Worm (Caenorhabditis elegans) whole organism, L2 larva: ENCODE measurements around the gene pdhb-1.
"Not testable (repeated sequence)": the region's sequence is repeated elsewhere in the genome, so short reads cannot be mapped to it uniquely, and the experiment has no call there.

Source experiments
- R02D3.7 ChIP-seq: fragments of 150-350 bp; optimal IDR thresholded peaks from 2 replicates; lab custom pipeline; 2014; ENCODE audit warnings: missing biosample characterization, missing genetic modification characterization
- ZK546.5 ChIP-seq: sonication (generic microtip); optimal IDR thresholded peaks from 2 replicates; lab custom pipeline; 2017; ENCODE audit warnings: missing biosample characterization, missing genetic modification characterization
- alr-1 ChIP-seq: fragments of 150-350 bp; optimal IDR thresholded peaks from 2 replicates; lab custom pipeline; 2014; ENCODE audit warnings: missing biosample characterization, missing genetic modification characterization
- blmp-1 ChIP-seq: sonication (generic microtip); optimal IDR thresholded peaks from 2 replicates; lab custom pipeline; 2017; ENCODE audit warnings: missing genetic modification characterization, mild to moderate bottlenecking, missing compliant biosample characterization, antibody characterized with exemption, moderate library complexity; ENCODE audit not compliant: insufficient read depth
- ceh-16 ChIP-seq: fragments of 150-350 bp; optimal IDR thresholded peaks from 2 replicates; lab custom pipeline; 2014; ENCODE audit warnings: missing biosample characterization, missing genetic modification characterization
- ceh-82 ChIP-seq: fragments of 150-350 bp; optimal IDR thresholded peaks from 2 replicates; lab custom pipeline; 2014; ENCODE audit warnings: missing biosample characterization, missing genetic modification characterization
- crh-2 ChIP-seq: sonication (generic microtip); optimal IDR thresholded peaks from 2 replicates; lab custom pipeline; 2017; ENCODE audit warnings: missing biosample characterization, missing genetic modification characterization
- dmd-4 ChIP-seq: sonication (generic microtip); optimal IDR thresholded peaks from 2 replicates; lab custom pipeline; 2017; ENCODE audit warnings: missing biosample characterization, missing genetic modification characterization
- egl-27 ChIP-seq: sonication (generic microtip); optimal IDR thresholded peaks from 3 replicates; lab custom pipeline; 2017; ENCODE audit warnings: missing biosample characterization, missing genetic modification reagents, missing genetic modification characterization
- elt-1 ChIP-seq: fragments of 150-350 bp; optimal IDR thresholded peaks from 2 replicates; lab custom pipeline; 2014; ENCODE audit warnings: missing biosample characterization, missing genetic modification characterization
- elt-3 ChIP-seq: sonication (generic microtip); optimal IDR thresholded peaks from 2 replicates; lab custom pipeline; 2017; ENCODE audit warnings: missing biosample characterization, missing genetic modification characterization
- fos-1 ChIP-seq: fragments of 150-350 bp; optimal IDR thresholded peaks from 2 replicates; lab custom pipeline; 2014; ENCODE audit warnings: missing biosample characterization, missing genetic modification characterization
- lin-11 ChIP-seq: fragments of 150-350 bp; sonication (generic microtip); optimal IDR thresholded peaks from 2 replicates; lab custom pipeline; 2014; ENCODE audit warnings: missing biosample characterization, missing genetic modification characterization, inconsistent platforms, mixed read lengths
- lin-13 ChIP-seq: fragments of 150-350 bp; optimal IDR thresholded peaks from 2 replicates; lab custom pipeline; 2014; ENCODE audit warnings: missing biosample characterization, missing genetic modification reagents, missing genetic modification characterization
- mab-5 ChIP-seq: fragments of 150-350 bp; optimal IDR thresholded peaks from 2 replicates; lab custom pipeline; 2014; ENCODE audit warnings: missing biosample characterization, missing genetic modification characterization
- nhr-10 ChIP-seq: sonication (generic microtip); optimal IDR thresholded peaks from 2 replicates; lab custom pipeline; 2017; ENCODE audit warnings: missing biosample characterization, missing genetic modification characterization
- nhr-11 ChIP-seq: fragments of 150-350 bp; optimal IDR thresholded peaks from 2 replicates; lab custom pipeline; 2014; ENCODE audit warnings: missing biosample characterization, missing genetic modification characterization
- nhr-12 ChIP-seq: fragments of 150-350 bp; optimal IDR thresholded peaks from 2 replicates; lab custom pipeline; 2014; ENCODE audit warnings: missing biosample characterization, missing genetic modification characterization
- nhr-21 ChIP-seq: fragments of 150-350 bp; optimal IDR thresholded peaks from 2 replicates; lab custom pipeline; 2014; ENCODE audit warnings: missing biosample characterization, missing genetic modification characterization
- nhr-23 ChIP-seq: fragments of 150-350 bp; optimal IDR thresholded peaks from 2 replicates; lab custom pipeline; 2014; ENCODE audit warnings: missing biosample characterization, missing genetic modification reagents, missing genetic modification characterization
- nhr-25 ChIP-seq: fragments of 150-350 bp; sonication (generic microtip); optimal IDR thresholded peaks from 3 replicates; lab custom pipeline; 2014; ENCODE audit warnings: missing biosample characterization, missing genetic modification characterization
- nhr-77 ChIP-seq: fragments of 150-350 bp; optimal IDR thresholded peaks from 2 replicates; lab custom pipeline; 2014; ENCODE audit warnings: missing biosample characterization, missing genetic modification characterization
- peb-1 ChIP-seq: fragments of 150-350 bp; optimal IDR thresholded peaks from 2 replicates; lab custom pipeline; 2014; ENCODE audit warnings: missing biosample characterization, missing genetic modification characterization
- skn-1 ChIP-seq: sonication (generic microtip); optimal IDR thresholded peaks from 2 replicates; lab custom pipeline; 2017; ENCODE audit warnings: missing biosample characterization, missing genetic modification characterization
- sma-9 ChIP-seq, 2 experiments: fragments of 150-350 bp in 1 of 2; sonication (generic microtip) in 1 of 2; optimal IDR thresholded peaks; 2 replicates each; lab custom pipeline; 2014 to 2016; ENCODE audit warnings: missing genetic modification characterization in 2 of 2, mild to moderate bottlenecking in 1 of 2, missing biosample characterization in 1 of 2, missing compliant biosample characterization in 1 of 2, missing genetic modification reagents in 1 of 2, moderate library complexity in 1 of 2
- snpc-4 ChIP-seq: fragments of 150-350 bp; optimal IDR thresholded peaks from 2 replicates; lab custom pipeline; 2014; ENCODE audit warnings: missing biosample characterization, missing genetic modification characterization
- unc-39 ChIP-seq: fragments of 150-350 bp; optimal IDR thresholded peaks from 2 replicates; lab custom pipeline; 2014; ENCODE audit warnings: missing biosample characterization, missing genetic modification characterization
- unc-55 ChIP-seq: fragments of 150-350 bp; sonication (generic microtip); optimal IDR thresholded peaks from 3 replicates; lab custom pipeline; 2014; ENCODE audit warnings: missing biosample characterization, missing genetic modification reagents, missing genetic modification characterization
- zag-1 ChIP-seq: fragments of 150-350 bp; optimal IDR thresholded peaks from 2 replicates; lab custom pipeline; 2014; ENCODE audit warnings: missing biosample characterization, missing genetic modification characterization
- ztf-1 ChIP-seq: fragments of 200-800 bp; sonication (Bioruptor generic); conservative IDR thresholded peaks from 2 replicates; pipeline ENCODE4 v1.3.6; 2022; ENCODE audit warnings: missing genetic modification characterization, missing compliant biosample characterization
- ztf-4 ChIP-seq: fragments of 150-350 bp; optimal IDR thresholded peaks from 2 replicates; lab custom pipeline; 2014; ENCODE audit warnings: missing biosample characterization, missing genetic modification characterization

The pdhb-1 gene

DNA sequence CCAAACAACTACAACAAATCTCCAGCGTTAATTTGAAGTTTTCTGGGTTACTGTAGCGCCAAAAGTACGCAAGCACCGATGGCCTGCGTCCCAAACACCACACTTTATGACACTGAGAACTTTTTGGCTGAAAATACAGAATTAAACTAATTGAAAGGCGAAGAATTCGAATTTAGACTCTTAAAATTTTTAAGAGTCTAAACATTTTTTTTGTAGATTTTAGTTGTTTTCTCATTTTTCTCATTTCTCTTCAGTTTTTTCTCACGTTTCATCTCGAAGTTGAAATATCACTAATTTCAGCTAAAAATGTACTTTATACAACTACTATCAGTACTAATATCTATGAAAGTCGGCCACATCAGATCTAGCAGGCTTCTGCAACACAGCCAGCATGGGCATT lies 15.9 kb downstream of the pdhb-1 start, which contains the start of gene lgc-9:
Gene lgc-9 (plus strand): TSS at position 301 of the 400 bp plus-strand sequence.
- no peak for TF ChIP-seq fos-1

DNA sequence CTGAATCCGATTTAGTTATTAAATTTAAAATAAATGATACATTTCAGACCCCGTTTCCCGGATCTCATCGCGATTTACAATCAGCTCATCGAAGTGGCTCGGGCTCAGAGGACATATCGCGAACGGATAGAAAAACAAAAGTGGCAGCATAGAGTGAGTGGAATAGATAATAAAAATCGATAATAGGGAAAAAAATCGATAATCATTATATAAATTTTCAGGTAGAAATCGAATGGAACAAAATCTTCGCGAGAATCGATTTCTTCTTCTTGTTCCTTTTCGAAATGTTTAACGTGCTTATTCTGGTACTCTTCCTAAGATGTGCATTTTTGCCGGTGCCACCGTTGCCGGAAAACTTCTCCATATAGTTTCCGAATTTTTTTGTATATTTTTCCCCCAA lies 19.3 kb downstream of the pdhb-1 start:
- TF ChIP-seq crh-2 (no peak), dmd-4 (tag; lab: Kevin White, UChicago) (no peak), nhr-25 (tag; lab: Kevin White, UChicago) (no peak), ztf-4 (no peak), nhr-21 (tag; lab: Kevin White, UChicago) (no peak), lin-11 (no peak), nhr-77 (tag; lab: Kevin White, UChicago) (no peak), blmp-1 (no peak), nhr-11 (no peak), skn-1 (tag; lab: Kevin White, UChicago) (no peak), snpc-4 (tag; lab: Kevin White, UChicago) (no peak), nhr-12 (tag; lab: Kevin White, UChicago) (no peak), egl-27 (tag; lab: Kevin White, UChicago) (no peak)

DNA sequence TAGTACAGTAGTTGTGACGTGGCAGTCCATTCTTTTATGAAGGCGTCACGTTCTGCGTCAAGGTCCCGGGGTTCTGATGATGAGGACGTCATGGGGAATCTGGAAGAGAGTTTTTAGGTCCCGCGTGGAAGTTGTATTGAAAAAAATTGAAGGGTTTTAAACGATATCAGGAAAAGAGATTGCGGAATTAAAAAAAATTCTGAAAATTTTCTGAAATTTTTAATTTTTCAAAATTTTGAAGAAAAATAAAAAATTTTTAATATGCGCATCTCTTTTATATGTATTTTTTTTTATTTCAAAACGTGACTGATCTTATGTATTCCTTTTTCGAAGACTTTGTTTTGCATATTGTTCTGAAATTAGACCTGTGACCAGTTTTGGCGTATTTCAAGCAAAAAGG lies 23.0 kb downstream of the pdhb-1 start, which contains the start of gene C04C3.6:
Gene C04C3.6 (minus strand): TSS at position 101 of the 400 bp plus-strand sequence.
- no peak for TF ChIP-seq nhr-25 (tag; lab: Kevin White, UChicago)
- TF ChIP-seq unc-55 (GFP tag; lab: Kevin White, UChicago), result no peak
- TF ChIP-seq snpc-4 (tag; lab: Kevin White, UChicago), result no peak

DNA sequence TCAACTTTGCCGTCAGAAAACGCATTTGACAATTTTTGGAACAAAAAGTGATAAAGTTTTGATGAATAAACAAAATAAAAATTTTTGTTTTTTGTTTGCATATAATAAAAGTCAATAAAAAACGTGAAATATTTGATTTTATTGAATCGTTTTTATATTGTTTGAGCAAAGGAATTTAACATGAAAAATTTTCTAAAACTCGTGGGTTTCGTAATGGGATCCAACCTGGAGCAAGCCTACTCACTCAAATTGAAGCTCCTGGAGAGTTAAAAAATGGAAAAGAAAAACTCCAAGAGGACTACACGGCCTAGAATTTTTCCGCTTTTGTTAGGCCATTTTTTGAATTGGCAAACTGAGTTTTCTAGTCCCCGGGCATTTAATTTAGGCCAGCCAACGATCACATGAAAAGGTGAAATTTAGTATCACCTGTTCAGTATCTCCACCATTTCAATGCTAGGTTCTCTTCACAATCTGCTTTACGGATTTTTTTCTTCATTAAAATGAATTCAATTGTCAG lies 29.0 kb downstream of the pdhb-1 start, which contains the start of the genes C04C3.9 and srz-60:
Gene C04C3.9 (minus strand): TSS at position 101 of the 517 bp plus-strand sequence.
Gene srz-60 (plus strand): TSS at position 467 of the 517 bp plus-strand sequence.
- TF ChIP-seq lin-13 (GFP tag; lab: Kevin White, UChicago), result no peak
- TF ChIP-seq unc-55 (GFP tag; lab: Kevin White, UChicago), result no peak
- TF ChIP-seq zag-1 (tag; lab: Kevin White, UChicago), result no peak
- TF ChIP-seq ceh-82 (tag; lab: Kevin White, UChicago), result no peak
- TF ChIP-seq ztf-1 (GFP tag; lab: Robert Waterston, UW), result no peak
- TF ChIP-seq lin-11, result no peak
- TF ChIP-seq, all 48 proteins: peak for 0

DNA sequence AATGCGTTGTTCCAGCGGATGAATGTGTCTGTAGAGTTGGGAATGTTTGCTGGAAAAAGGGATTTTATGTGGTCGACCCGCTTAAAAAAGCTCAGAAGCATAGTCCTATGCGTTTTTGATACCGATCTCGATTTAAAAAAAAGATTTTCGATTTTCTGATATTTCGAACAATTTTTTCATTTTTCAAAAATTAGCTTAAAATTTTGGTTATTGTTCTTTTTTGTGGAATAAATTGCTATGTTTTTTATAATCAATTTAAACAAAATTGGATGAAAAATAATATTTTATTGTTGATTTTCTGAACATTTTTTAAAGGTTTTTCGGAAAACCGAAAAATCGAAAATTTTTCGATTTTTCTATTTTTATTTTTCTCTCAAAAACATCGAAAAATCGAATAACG lies 33.9 kb downstream of the pdhb-1 start, which contains the start of gene C04C3.7:
Gene C04C3.7 (minus strand): TSS at position 101 of the 400 bp plus-strand sequence.
- TF ChIP-seq fos-1; blmp-1; ZK546.5 (tag; lab: Kevin White, UChicago): not testable (repeated sequence)

DNA sequence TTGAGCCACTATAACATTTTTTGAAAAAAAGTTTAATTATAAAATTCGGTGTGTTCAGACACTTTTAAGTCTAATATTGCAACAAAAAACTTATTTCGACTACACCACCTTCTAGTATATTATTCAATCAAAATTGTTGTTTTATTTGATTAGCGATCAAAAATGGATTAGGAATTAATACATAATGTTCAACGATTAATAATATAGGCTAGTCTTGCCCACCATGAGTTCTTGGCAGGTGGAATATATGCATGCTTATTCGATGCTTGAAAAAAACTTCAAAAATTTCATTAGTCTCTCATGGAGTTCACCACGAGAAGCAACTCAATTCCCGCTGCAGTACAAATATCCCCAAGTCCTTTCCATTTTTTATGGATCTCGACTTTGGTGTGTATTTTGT lies 36.5 kb downstream of the pdhb-1 start, which contains the start of gene srz-32:
Gene srz-32 (plus strand): TSS at position 301 of the 400 bp plus-strand sequence.
- TF ChIP-seq skn-1 (tag; lab: Kevin White, UChicago) (no peak), mab-5 (tag; lab: Kevin White, UChicago) (no peak), R02D3.7 (no peak), ztf-1 (GFP tag; lab: Robert Waterston, UW) (no peak), nhr-77 (tag; lab: Kevin White, UChicago) (no peak), zag-1 (tag; lab: Kevin White, UChicago) (no peak)

DNA sequence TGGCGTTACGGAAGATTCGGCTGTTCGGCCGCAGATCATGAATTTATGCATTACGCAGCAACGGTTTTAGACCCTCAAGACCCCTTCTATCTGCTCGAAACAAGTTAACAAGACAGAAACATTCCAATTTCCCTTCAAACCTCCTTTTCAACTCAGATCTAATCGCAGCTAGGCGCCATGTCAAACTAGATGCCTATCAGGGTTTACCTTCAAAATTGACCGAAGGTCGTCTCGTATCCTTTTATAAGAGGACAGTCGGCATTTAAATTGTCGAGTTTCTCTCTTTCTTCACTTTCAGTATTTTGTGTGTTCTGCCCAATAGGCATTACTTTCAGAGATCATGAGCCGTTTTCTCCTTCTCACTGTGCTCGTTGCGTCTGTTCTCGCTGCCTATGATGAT lies 38.5 kb downstream of the pdhb-1 start, which contains the start of gene grd-13:
Gene grd-13 (plus strand): TSS at position 291 of the 400 bp plus-strand sequence.
- TF ChIP-seq nhr-25 (tag; lab: Kevin White, UChicago) (peak; percentile 32), sma-9 (GFP tag; optimal IDR thresholded peaks at IDR 0.05; lab: Kevin White, UChicago) (peak; percentile 36), sma-9 (tag; optimal IDR thresholded peaks at IDR 0.05; lab: Kevin White, UChicago) (no peak), elt-1 (peak; percentile 70), snpc-4 (tag; lab: Kevin White, UChicago) (no peak), ZK546.5 (tag; lab: Kevin White, UChicago) (no peak), ceh-16 (peak; percentile 85), unc-39 (tag; lab: Kevin White, UChicago) (no peak), nhr-23 (tag; lab: Kevin White, UChicago) (peak; percentile 60), alr-1 (tag; lab: Kevin White, UChicago) (no peak), unc-55 (GFP tag; lab: Kevin White, UChicago) (no peak), nhr-10 (tag; lab: Kevin White, UChicago) (no peak), peb-1 (tag; lab: Kevin White, UChicago) (no peak), elt-3 (tag; lab: Kevin White, UChicago) (no peak)
